Worm (Caenorhabditis elegans): ENCODE measurements around the gene srh-24.

ce11 chrV:13980807-13981206, 20.0 kb upstream of the srh-24 start, which contains the start of gene eol-1:
- TF ChIP-seq him-1 (tag; optimal IDR thresholded peaks at IDR 0.05): no peak
- TF ChIP-seq W03F9.2 (tag; optimal IDR thresholded peaks at IDR 0.05): no peak
- no peak for TF ChIP-seq dao-5 (tag; optimal IDR thresholded peaks at IDR 0.05)

All from whole organism, L4/young adult.